Worm (Caenorhabditis elegans): ENCODE results near the gene mdh-1.

DNA sequence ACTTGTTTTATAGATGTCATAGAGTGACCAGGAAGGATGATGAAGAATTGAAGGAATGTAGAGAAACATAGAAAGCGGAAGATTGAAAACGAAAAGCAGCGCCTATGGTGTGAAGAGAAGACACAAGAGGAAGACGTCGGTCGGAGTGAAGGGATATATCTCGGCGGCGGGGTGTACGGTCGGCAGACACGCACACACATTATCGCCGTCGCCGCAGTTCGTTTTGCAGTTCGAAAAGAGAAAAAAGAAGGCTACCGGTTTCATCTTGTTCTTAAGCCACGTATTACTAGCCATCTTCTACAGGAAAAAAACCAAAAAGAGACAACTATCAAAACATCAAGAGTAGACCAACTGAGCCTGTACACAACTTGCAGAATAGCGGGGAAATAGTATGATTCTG is 3.0 kb downstream of the mdh-1 start:
- TF ChIP-seq flt-1 (GFP tag; IDR thresholded peaks at IDR 0.05): no peak
- TF ChIP-seq ref-1 (GFP tag; conservative IDR thresholded peaks at IDR 0.05): no peak
- TF ChIP-seq cog-1 (tag; optimal IDR thresholded peaks at IDR 0.05): no peak
- TF ChIP-seq T22C8.4 (GFP tag; IDR thresholded peaks at IDR 0.05): no peak

Data from whole organism, midembryonic.